Worm (Caenorhabditis elegans): ENCODE measurements around the gene F37A4.1.

Gene F37A4.1

DNA sequence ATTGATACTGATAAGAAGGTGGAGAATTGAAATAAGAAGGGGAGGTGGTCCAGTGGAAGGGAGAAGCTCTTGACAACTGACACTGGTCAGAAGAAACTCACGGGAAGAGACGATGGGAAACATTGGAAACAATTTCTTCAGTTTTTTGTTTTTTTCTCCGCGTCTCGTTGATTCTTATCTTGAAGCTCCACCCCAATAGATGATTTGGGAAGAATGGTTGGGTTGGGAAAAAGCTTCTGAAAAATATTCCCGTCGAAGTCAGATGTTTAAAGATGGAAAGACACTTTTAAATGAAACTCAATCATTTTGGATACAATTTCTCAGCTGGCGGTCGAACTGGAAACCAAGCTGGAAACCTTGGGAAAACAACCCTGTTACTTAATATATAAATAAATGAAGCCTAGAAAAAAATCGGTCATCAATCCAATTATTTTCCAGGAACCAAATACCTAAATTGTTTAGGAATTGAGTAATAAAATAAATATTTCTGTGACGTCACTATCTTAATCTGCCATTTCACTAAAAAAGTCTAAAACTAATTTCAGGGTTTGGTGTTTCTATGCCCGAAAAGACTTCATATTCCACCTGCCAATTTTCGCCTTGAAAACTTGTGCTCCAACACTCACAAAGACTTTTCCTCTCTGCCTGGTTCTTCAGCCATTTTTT lies 7.1 kb downstream of the F37A4.1 start, which contains the start of the genes Y102E9.5 and odr-4:
Gene Y102E9.5, minus strand, starts transcription at position 101 of the 666 bp plus-strand sequence.
Gene odr-4, plus strand, starts transcription at position 616 of the 666 bp plus-strand sequence.
- TF ChIP-seq zag-1 (tag; optimal IDR thresholded peaks at IDR 0.05) (no peak), ceh-16 (tag; optimal IDR thresholded peaks at IDR 0.05) (no peak)

DNA sequence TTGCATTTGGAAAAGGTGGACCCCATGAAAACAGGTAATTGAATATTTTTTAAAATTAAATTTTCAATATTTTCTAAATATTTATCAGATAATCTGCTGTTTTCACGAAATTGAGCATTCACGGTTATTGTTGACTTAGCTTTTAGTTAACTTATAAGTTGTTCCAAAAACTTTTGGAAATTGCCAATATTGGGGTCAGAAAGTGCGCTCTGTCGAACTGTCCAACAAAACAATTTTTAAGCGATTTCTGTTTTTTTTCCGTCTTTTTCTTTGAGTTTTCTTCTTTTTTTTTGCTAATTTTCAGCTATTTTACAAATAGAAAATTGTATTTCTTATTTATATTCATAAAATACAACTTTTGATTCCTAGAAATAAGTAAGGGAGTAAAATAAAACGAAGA lies 8.1 kb downstream of the F37A4.1 start:
- TF ChIP-seq nhr-23 (tag; optimal IDR thresholded peaks at IDR 0.05) (no peak), nfya-1 (tag; optimal IDR thresholded peaks at IDR 0.05; ENCODE audit: insufficient read depth) (no peak), sea-2 (GFP tag; optimal IDR thresholded peaks at IDR 0.05) (no peak), ceh-9 (tag; optimal IDR thresholded peaks at IDR 0.05) (no peak), fkh-2 (tag; optimal IDR thresholded peaks at IDR 0.05) (no peak), ceh-16 (tag; optimal IDR thresholded peaks at IDR 0.05) (no peak)

DNA sequence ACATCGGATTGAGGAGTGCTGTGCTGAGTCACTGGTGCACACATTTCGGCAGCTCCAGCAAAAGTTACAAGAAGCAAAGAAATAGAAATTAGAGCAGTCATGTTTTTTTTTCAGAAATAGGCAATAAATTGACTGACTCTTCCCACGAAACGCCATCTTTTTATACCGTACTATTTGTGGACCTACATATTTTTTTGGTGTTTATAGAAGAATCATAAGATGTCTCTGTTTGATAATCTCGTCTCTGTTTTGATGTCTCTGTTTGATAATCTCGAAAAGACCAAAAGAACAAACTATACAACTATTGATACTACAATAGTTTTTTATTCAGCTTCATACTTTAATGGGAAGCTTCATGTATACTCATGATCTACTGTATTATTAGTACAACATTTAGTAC lies 11.2 kb downstream of the F37A4.1 start, which contains the start of gene Y102E9.3:
Gene Y102E9.3, minus strand, starts transcription at position 101 of the 400 bp plus-strand sequence.
- no peak for TF ChIP-seq nhr-237 (tag; optimal IDR thresholded peaks at IDR 0.05)
- TF ChIP-seq nfya-1 (tag; optimal IDR thresholded peaks at IDR 0.05; ENCODE audit: insufficient read depth) = no peak

- TF ChIP-seq fkh-10 (GFP tag; optimal IDR thresholded peaks at IDR 0.05) = no peak
- no peak for TF ChIP-seq pha-4 (tag; optimal IDR thresholded peaks at IDR 0.05)
- TF ChIP-seq nhr-76 (tag; optimal IDR thresholded peaks at IDR 0.05) = no peak
- no peak for TF ChIP-seq egl-27 (tag; optimal IDR thresholded peaks at IDR 0.05)
- TF ChIP-seq snpc-4 (tag; optimal IDR thresholded peaks at IDR 0.05) = no peak
- no peak for TF ChIP-seq ceh-82 (tag; optimal IDR thresholded peaks at IDR 0.05)
- no peak for TF ChIP-seq nhr-28 (tag; optimal IDR thresholded peaks at IDR 0.05)
- TF ChIP-seq tbx-2 (tag; optimal IDR thresholded peaks at IDR 0.05) = no peak
- TF ChIP-seq nhr-23 (tag; optimal IDR thresholded peaks at IDR 0.05) = no peak
- TF ChIP-seq nfya-1 (tag; optimal IDR thresholded peaks at IDR 0.05; ENCODE audit: insufficient read depth) = no peak
- no peak for TF ChIP-seq nhr-237 (tag; optimal IDR thresholded peaks at IDR 0.05)
- no peak for TF ChIP-seq lin-15B (tag; optimal IDR thresholded peaks at IDR 0.05)
- TF ChIP-seq hmg-11 (tag; optimal IDR thresholded peaks at IDR 0.05) = no peak
Observed at ce11 chrIII:6736566-6736965, 13.4 kb downstream of the F37A4.1 start, which contains the start of gene Y102E9.6. Gene Y102E9.6, minus strand, starts transcription at chrIII:6736666.

ce11 chrIII:6736971-6737370 lies 13.8 kb downstream of the F37A4.1 start, which contains the start of gene K07E12.2:
Gene K07E12.2, plus strand, starts transcription at chrIII:6737271.
- TF ChIP-seq elt-2 (tag; optimal IDR thresholded peaks at IDR 0.05) = no peak
- no peak for TF ChIP-seq hmg-11 (tag; optimal IDR thresholded peaks at IDR 0.05)
- no peak for TF ChIP-seq mdl-1 (tag; optimal IDR thresholded peaks at IDR 0.05)
- no peak for TF ChIP-seq nhr-43 (tag; optimal IDR thresholded peaks at IDR 0.05; ENCODE audit: poor library complexity, severe bottlenecking)
- TF ChIP-seq ZK546.5 (tag; optimal IDR thresholded peaks at IDR 0.05) = no peak
- TF ChIP-seq nhr-11 (tag; optimal IDR thresholded peaks at IDR 0.05) = no peak
- no peak for TF ChIP-seq unc-39 (tag; optimal IDR thresholded peaks at IDR 0.05)
- no peak for TF ChIP-seq ztf-11 (tag; optimal IDR thresholded peaks at IDR 0.05)
- no peak for TF ChIP-seq lin-15B (tag; optimal IDR thresholded peaks at IDR 0.05)
- no peak for TF ChIP-seq zag-1 (tag; optimal IDR thresholded peaks at IDR 0.05)

ce11 chrIII:6740072-6740471 lies 16.9 kb downstream of the F37A4.1 start:
- TF ChIP-seq ZK546.5 (tag; optimal IDR thresholded peaks at IDR 0.05) (no peak), lsy-12 (tag; optimal IDR thresholded peaks at IDR 0.05) (no peak)

- TF ChIP-seq ceh-9 (tag; optimal IDR thresholded peaks at IDR 0.05) = no peak
- no peak for TF ChIP-seq pha-4 (tag; optimal IDR thresholded peaks at IDR 0.05)
- TF ChIP-seq ztf-11 (tag; optimal IDR thresholded peaks at IDR 0.05) = no peak
- TF ChIP-seq egl-5 (tag; optimal IDR thresholded peaks at IDR 0.05) = no peak
- TF ChIP-seq eor-1 (tag; optimal IDR thresholded peaks at IDR 0.05) = no peak
- no peak for TF ChIP-seq elt-1 (tag; optimal IDR thresholded peaks at IDR 0.05)
- no peak for TF ChIP-seq fkh-2 (tag; optimal IDR thresholded peaks at IDR 0.05)
- TF ChIP-seq nhr-77 (tag; optimal IDR thresholded peaks at IDR 0.05) = no peak
- TF ChIP-seq skn-1 (tag; optimal IDR thresholded peaks at IDR 0.05) = no peak
- no peak for TF ChIP-seq ama-1 (optimal IDR thresholded peaks at IDR 0.05)
- no peak for TF ChIP-seq egl-27 (tag; optimal IDR thresholded peaks at IDR 0.05)
- no peak for TF ChIP-seq nhr-12 (tag; optimal IDR thresholded peaks at IDR 0.05)
- no peak for TF ChIP-seq nhr-43 (tag; optimal IDR thresholded peaks at IDR 0.05; ENCODE audit: poor library complexity, severe bottlenecking)
- TF ChIP-seq fos-1 (tag; optimal IDR thresholded peaks at IDR 0.05) = no peak
- no peak for TF ChIP-seq nhr-76 (tag; optimal IDR thresholded peaks at IDR 0.05)
- no peak for TF ChIP-seq nhr-67 (tag; optimal IDR thresholded peaks at IDR 0.05)
- TF ChIP-seq nfya-1 (tag; optimal IDR thresholded peaks at IDR 0.05; ENCODE audit: insufficient read depth) = no peak
- TF ChIP-seq fkh-10 (GFP tag; optimal IDR thresholded peaks at IDR 0.05) = no peak
- no peak for TF ChIP-seq mdl-1 (tag; optimal IDR thresholded peaks at IDR 0.05)
- TF ChIP-seq elt-2 (tag; optimal IDR thresholded peaks at IDR 0.05) = no peak
Observed at ce11 chrIII:6742597-6742996, 19.4 kb downstream of the F37A4.1 start.
